Fruit fly (Drosophila melanogaster) whole organism, prepupa: Measurements from ENCODE around the gene Ltn1.

Experiments
- CG11294 ChIP-seq: fragments of 200-800 bp; sonication (Bioruptor generic); IDR thresholded peaks from 2 replicates; pipeline ENCODE4 v1.3.6; 2022; ENCODE audit warnings: missing biosample characterization, missing genetic modification characterization
- CG11762 ChIP-seq: fragments of 200-800 bp; sonication (Bioruptor generic); optimal IDR thresholded peaks from 3 replicates; lab custom pipeline; 2016; ENCODE audit warnings: missing biosample characterization, missing genetic modification characterization; ENCODE audit not compliant: insufficient read depth
- CG31627 ChIP-seq: fragments of 200-800 bp; sonication (Bioruptor generic); optimal IDR thresholded peaks from 3 replicates; lab custom pipeline; 2016; ENCODE audit warnings: missing biosample characterization, missing genetic modification characterization
- CG32006 ChIP-seq: fragments of 200-800 bp; sonication (Bioruptor generic); optimal IDR thresholded peaks from 3 replicates; lab custom pipeline; 2017; ENCODE audit warnings: missing biosample characterization, mild to moderate bottlenecking, missing genetic modification characterization
- Ets96B ChIP-seq: fragments of 200-800 bp; optimal IDR thresholded peaks from 2 replicates; lab custom pipeline; 2019; ENCODE audit warnings: missing biosample characterization, mild to moderate bottlenecking, missing genetic modification characterization, moderate library complexity
- Hr39 ChIP-seq: fragments of 200-800 bp; sonication (Bioruptor generic); optimal IDR thresholded peaks from 2 replicates; lab custom pipeline; 2016; ENCODE audit warnings: missing biosample characterization, missing genetic modification characterization
- Hr4 ChIP-seq: fragments of 200-800 bp; sonication (Bioruptor generic); optimal IDR thresholded peaks from 3 replicates; lab custom pipeline; 2016; ENCODE audit warnings: missing biosample characterization, missing genetic modification characterization
- Sox14 ChIP-seq: fragments of 200-800 bp; sonication (Bioruptor generic); optimal IDR thresholded peaks from 3 replicates; lab custom pipeline; 2016; ENCODE audit warnings: missing biosample characterization, missing genetic modification characterization
- pdm3 ChIP-seq: fragments of 200-800 bp; sonication (Bioruptor generic); optimal IDR thresholded peaks from 3 replicates; lab custom pipeline; 2016; ENCODE audit warnings: missing biosample characterization, missing genetic modification characterization

- TF ChIP-seq Sox14 (no peak), CG11762 (GFP tag; lab: Kevin White, UChicago) (no peak), CG32006 (no peak), CG31627 (GFP tag; lab: Kevin White, UChicago) (no peak), CG11294 (no peak), pdm3 (GFP tag; lab: Kevin White, UChicago) (no peak), Ets96B (tag; lab: Kevin White, UChicago) (no peak), Hr4 (GFP tag; lab: Kevin White, UChicago) (no peak), Hr39 (GFP tag; lab: Kevin White, UChicago) (no peak)
Measured at dm6 chr3L:19495991-19496588, 56.0 kb downstream of the Ltn1 start.
